Worm (Caenorhabditis elegans): ENCODE data around the gene iglr-1.

Gene iglr-1

ce11 chrX:14991280-14991679, at the start of gene iglr-1:
Gene iglr-1, minus strand, starts transcription at chrX:14991380.
- TF ChIP-seq dao-5 (tag; optimal IDR thresholded peaks at IDR 0.05) (no peak), W03F9.2 (tag; optimal IDR thresholded peaks at IDR 0.05) (no peak), him-1 (tag; optimal IDR thresholded peaks at IDR 0.05) (no peak)

ce11 chrX:15040552-15041080, 49.4 kb upstream of the iglr-1 start, which contains the start of gene C18B12.4:
Gene C18B12.4, minus strand, starts transcription at chrX:15040602.
- no peak for TF ChIP-seq dao-5 (tag; optimal IDR thresholded peaks at IDR 0.05)
- peak; percentile 63 for TF ChIP-seq W03F9.2 (tag; optimal IDR thresholded peaks at IDR 0.05)

- TF ChIP-seq him-1 (tag; optimal IDR thresholded peaks at IDR 0.05) (no peak), dao-5 (tag; optimal IDR thresholded peaks at IDR 0.05) (no peak), W03F9.2 (tag; optimal IDR thresholded peaks at IDR 0.05) (no peak)
Observed at ce11 chrX:15039696-15040212, 48.6 kb upstream of the iglr-1 start.

- TF ChIP-seq him-1 (tag; optimal IDR thresholded peaks at IDR 0.05) (no peak), dao-5 (tag; optimal IDR thresholded peaks at IDR 0.05) (no peak), W03F9.2 (tag; optimal IDR thresholded peaks at IDR 0.05) (no peak)
Observed at ce11 chrX:15039029-15039695, 48.0 kb upstream of the iglr-1 start.

ce11 chrX:15036287-15036686, 45.1 kb upstream of the iglr-1 start:
- TF ChIP-seq W03F9.2 (tag; optimal IDR thresholded peaks at IDR 0.05): no peak
- TF ChIP-seq dao-5 (tag; optimal IDR thresholded peaks at IDR 0.05): no peak
- TF ChIP-seq him-1 (tag; optimal IDR thresholded peaks at IDR 0.05): no peak

ce11 chrX:15035748-15036147, 44.6 kb upstream of the iglr-1 start:
- no peak for TF ChIP-seq dao-5 (tag; optimal IDR thresholded peaks at IDR 0.05)

- TF ChIP-seq dao-5 (tag; optimal IDR thresholded peaks at IDR 0.05) (no peak), W03F9.2 (tag; optimal IDR thresholded peaks at IDR 0.05) (no peak), him-1 (tag; optimal IDR thresholded peaks at IDR 0.05) (no peak)
Observed at ce11 chrX:15034787-15035186, 43.6 kb upstream of the iglr-1 start, which contains the start of gene dsc-1. Gene dsc-1, minus strand, starts transcription at chrX:15034832.

- no peak for TF ChIP-seq W03F9.2 (tag; optimal IDR thresholded peaks at IDR 0.05)
Observed at ce11 chrX:15027997-15028396, 36.8 kb upstream of the iglr-1 start.

ce11 chrX:15027566-15027965, 36.4 kb upstream of the iglr-1 start:
- no peak for TF ChIP-seq dao-5 (tag; optimal IDR thresholded peaks at IDR 0.05)
- TF ChIP-seq W03F9.2 (tag; optimal IDR thresholded peaks at IDR 0.05): no peak
- no peak for TF ChIP-seq him-1 (tag; optimal IDR thresholded peaks at IDR 0.05)

ce11 chrX:15026008-15026407, 34.8 kb upstream of the iglr-1 start, which contains the start of gene seb-3:
Gene seb-3, plus strand, starts transcription at chrX:15026308.
- TF ChIP-seq him-1 (tag; optimal IDR thresholded peaks at IDR 0.05) (no peak), dao-5 (tag; optimal IDR thresholded peaks at IDR 0.05) (no peak), W03F9.2 (tag; optimal IDR thresholded peaks at IDR 0.05) (no peak)

- TF ChIP-seq him-1 (tag; optimal IDR thresholded peaks at IDR 0.05) (no peak), dao-5 (tag; optimal IDR thresholded peaks at IDR 0.05) (no peak), W03F9.2 (tag; optimal IDR thresholded peaks at IDR 0.05) (no peak)
Observed at ce11 chrX:15016102-15016501, 24.9 kb upstream of the iglr-1 start.

- TF ChIP-seq W03F9.2 (tag; optimal IDR thresholded peaks at IDR 0.05) (no peak), dao-5 (tag; optimal IDR thresholded peaks at IDR 0.05) (no peak), him-1 (tag; optimal IDR thresholded peaks at IDR 0.05) (no peak)
Observed at ce11 chrX:15013941-15014453, 22.8 kb upstream of the iglr-1 start.

- no peak for TF ChIP-seq W03F9.2 (tag; optimal IDR thresholded peaks at IDR 0.05)
Observed at ce11 chrX:15011526-15012274, 20.5 kb upstream of the iglr-1 start.

ce11 chrX:15010941-15011340, 19.8 kb upstream of the iglr-1 start:
- TF ChIP-seq W03F9.2 (tag; optimal IDR thresholded peaks at IDR 0.05) (no peak), him-1 (tag; optimal IDR thresholded peaks at IDR 0.05) (no peak), dao-5 (tag; optimal IDR thresholded peaks at IDR 0.05) (no peak)

All from whole organism, L4/young adult.